Fruit fly (Drosophila melanogaster) whole organism, embryonic: ENCODE data around the gene stas.

Source experiments
- ATbp ChIP-seq: fragments of 200-800 bp; sonication (Bioruptor generic); optimal IDR thresholded peaks from 2 replicates; lab custom pipeline; 2017; ENCODE audit warnings: missing biosample characterization, mild to moderate bottlenecking, missing genetic modification characterization, missing genetic modification reagents
- Ada2b ChIP-seq: fragments of 200-800 bp; sonication (Bioruptor generic); IDR thresholded peaks from 2 replicates; pipeline ENCODE4 v1.3.6; 2022; ENCODE audit warnings: missing biosample characterization, missing genetic modification characterization
- Bteb2 ChIP-seq: fragments of 200-800 bp; sonication (Bioruptor generic); optimal IDR thresholded peaks from 2 replicates; lab custom pipeline; 2016; ENCODE audit warnings: missing biosample characterization, missing genetic modification characterization
- CG10147 ChIP-seq: fragments of 200-800 bp; sonication (Bioruptor generic); optimal IDR thresholded peaks from 2 replicates; lab custom pipeline; 2019; ENCODE audit warnings: missing biosample characterization, mild to moderate bottlenecking, missing genetic modification characterization, moderate library complexity
- CG10274 ChIP-seq: fragments of 200-800 bp; sonication (Bioruptor generic); optimal IDR thresholded peaks from 3 replicates; lab custom pipeline; 2017; ENCODE audit warnings: missing biosample characterization, mild to moderate bottlenecking, missing genetic modification characterization
- CG16779 ChIP-seq: fragments of 200-800 bp; sonication (Bioruptor generic); IDR thresholded peaks from 2 replicates; pipeline ENCODE4 v1.3.6; 2022; ENCODE audit warnings: missing biosample characterization, missing genetic modification characterization
- CG17385 ChIP-seq: fragments of 200-800 bp; sonication (Bioruptor generic); optimal IDR thresholded peaks from 3 replicates; lab custom pipeline; 2018; ENCODE audit warnings: missing biosample characterization, mild to moderate bottlenecking, missing genetic modification characterization
- CG18599 ChIP-seq: fragments of 200-800 bp; sonication (Bioruptor generic); optimal IDR thresholded peaks from 3 replicates; lab custom pipeline; 2017; ENCODE audit warnings: missing biosample characterization, missing genetic modification characterization, mild to moderate bottlenecking, moderate library complexity, missing genetic modification reagents
- CG2875 ChIP-seq: fragments of 200-800 bp; sonication (Bioruptor generic); optimal IDR thresholded peaks from 2 replicates; lab custom pipeline; 2017; ENCODE audit warnings: missing biosample characterization, mild to moderate bottlenecking, missing genetic modification characterization, missing genetic modification reagents
- CG3065 ChIP-seq: fragments of 200-800 bp; sonication (Bioruptor generic); optimal IDR thresholded peaks from 2 replicates; lab custom pipeline; 2016; ENCODE audit warnings: missing biosample characterization, missing genetic modification characterization
- CG4404 ChIP-seq: fragments of 200-800 bp; sonication (Bioruptor generic); IDR thresholded peaks from 2 replicates; pipeline ENCODE4 v1.3.6; 2022; ENCODE audit warnings: missing biosample characterization, missing genetic modification characterization
- CG4820 ChIP-seq: fragments of 200-800 bp; sonication (Bioruptor generic); optimal IDR thresholded peaks from 3 replicates; lab custom pipeline; 2016; ENCODE audit warnings: missing biosample characterization, missing genetic modification characterization
- CG6175 ChIP-seq: fragments of 200-800 bp; sonication (Bioruptor generic); IDR thresholded peaks from 3 replicates; pipeline ENCODE4 v1.3.6; 2022; ENCODE audit warnings: missing biosample characterization, missing genetic modification characterization
- D ChIP-seq, 2 experiments: fragments of 200-800 bp in 1 of 2; fragments of >200 bp in 1 of 2; sonication (Bioruptor generic) in 1 of 2; optimal IDR thresholded peaks; 2 replicates in 1 of 2; 3 replicates in 1 of 2; lab custom pipeline; 2017; ENCODE audit warnings: mild to moderate bottlenecking in 1 of 2, missing biosample characterization in 1 of 2, missing genetic modification characterization in 1 of 2, missing genetic modification reagents in 1 of 2
- Dip2 ChIP-seq: fragments of 200-800 bp; sonication (Bioruptor generic); IDR thresholded peaks from 2 replicates; pipeline ENCODE4 v1.3.6; 2022; ENCODE audit warnings: missing biosample characterization, missing genetic modification characterization
- Doc3 ChIP-seq: fragments of 200-800 bp; sonication (Bioruptor generic); IDR thresholded peaks from 3 replicates; pipeline ENCODE4 v1.3.6; 2022; ENCODE audit warnings: missing biosample characterization, missing genetic modification characterization; ENCODE audit not compliant: partially characterized antibody
- Dref ChIP-seq: fragments of 200-800 bp; sonication (Bioruptor generic); IDR thresholded peaks from 2 replicates; pipeline ENCODE4 v1.3.6; 2022; ENCODE audit warnings: missing biosample characterization, missing genetic modification characterization
- Ets97D ChIP-seq: fragments of 200-800 bp; sonication (Bioruptor generic); optimal IDR thresholded peaks from 3 replicates; lab custom pipeline; 2016; ENCODE audit warnings: missing biosample characterization, missing genetic modification characterization
- Fer3 ChIP-seq: fragments of 200-800 bp; sonication (Bioruptor generic); optimal IDR thresholded peaks from 2 replicates; lab custom pipeline; 2018; ENCODE audit warnings: missing biosample characterization, mild to moderate bottlenecking, missing genetic modification characterization, moderate library complexity
- Hr51 ChIP-seq, 2 experiments: fragments of 200-800 bp; sonication (Bioruptor generic); optimal IDR thresholded peaks; 2 replicates in 1 of 2; 3 replicates in 1 of 2; lab custom pipeline; 2016 to 2018; ENCODE audit warnings: missing biosample characterization in 2 of 2, missing genetic modification characterization in 2 of 2, mild to moderate bottlenecking in 1 of 2, moderate library complexity in 1 of 2
- Med ChIP-seq: fragments of 200-800 bp; sonication (Bioruptor generic); peaks from one replicate; lab custom pipeline; 2016; ENCODE audit warnings: missing biosample characterization, missing genetic modification characterization, mild to moderate bottlenecking, inconsistent platforms, moderate library complexity
- NC2β ChIP-seq: fragments of 200-800 bp; sonication (Bioruptor generic); optimal IDR thresholded peaks from 2 replicates; lab custom pipeline; 2016; ENCODE audit warnings: missing biosample characterization, missing genetic modification characterization
- Nf-YA ChIP-seq: fragments of 200-800 bp; sonication (Bioruptor generic); IDR thresholded peaks from 2 replicates; pipeline ENCODE4 v1.3.6; 2022; ENCODE audit warnings: missing biosample characterization, missing genetic modification characterization
- Opbp ChIP-seq: fragments of 200-800 bp; sonication (Bioruptor generic); IDR thresholded peaks from 3 replicates; pipeline ENCODE4 v1.3.6; 2022; ENCODE audit warnings: missing biosample characterization, missing genetic modification characterization; ENCODE audit not compliant: partially characterized antibody
- Ptx1 ChIP-seq: fragments of 200-800 bp; sonication (Bioruptor generic); IDR thresholded peaks from 2 replicates; pipeline ENCODE4 v1.3.6; 2022; ENCODE audit warnings: missing biosample characterization, missing genetic modification characterization
- Rx ChIP-seq: fragments of 200-800 bp; sonication (Bioruptor generic); IDR thresholded peaks from 2 replicates; pipeline ENCODE4 v1.3.6; 2022; ENCODE audit warnings: missing biosample characterization, missing genetic modification characterization
- Six4 ChIP-seq: fragments of 200-800 bp; sonication (Bioruptor generic); optimal IDR thresholded peaks from 2 replicates; lab custom pipeline; 2016; ENCODE audit warnings: missing biosample characterization, missing genetic modification characterization
- Sry-β ChIP-seq: fragments of 200-800 bp; sonication (Bioruptor generic); optimal IDR thresholded peaks from 2 replicates; lab custom pipeline; 2018; ENCODE audit warnings: missing biosample characterization, mild to moderate bottlenecking, missing genetic modification characterization, moderate library complexity
- Sry-δ ChIP-seq: fragments of 200-800 bp; sonication (Bioruptor generic); optimal IDR thresholded peaks from 2 replicates; lab custom pipeline; 2016; ENCODE audit warnings: missing biosample characterization, missing genetic modification characterization
- Vsx1 ChIP-seq: fragments of 200-800 bp; sonication (Bioruptor generic); optimal IDR thresholded peaks from 2 replicates; lab custom pipeline; 2017; ENCODE audit warnings: missing biosample characterization, mild to moderate bottlenecking, missing genetic modification characterization, missing genetic modification reagents
- Xrp1 ChIP-seq: fragments of 200-800 bp; sonication (Bioruptor generic); IDR thresholded peaks from 2 replicates; pipeline ENCODE4 v1.3.6; 2022; ENCODE audit warnings: missing biosample characterization, missing genetic modification characterization
- ase ChIP-seq: fragments of 200-800 bp; sonication (Bioruptor generic); IDR thresholded peaks from 3 replicates; pipeline ENCODE4 v1.3.6; 2022; ENCODE audit warnings: missing biosample characterization, missing genetic modification characterization
- br ChIP-seq: fragments of >200 bp; optimal IDR thresholded peaks from 2 replicates; lab custom pipeline; 2017
- danr ChIP-seq: fragments of 200-800 bp; sonication (Bioruptor generic); IDR thresholded peaks from 2 replicates; pipeline ENCODE4 v1.3.6; 2022; ENCODE audit warnings: missing biosample characterization, missing genetic modification characterization
- fd102C ChIP-seq: fragments of 200-800 bp; sonication (Bioruptor generic); optimal IDR thresholded peaks from 2 replicates; lab custom pipeline; 2018; ENCODE audit warnings: missing biosample characterization, mild to moderate bottlenecking, missing genetic modification characterization, moderate library complexity
- ind ChIP-seq: fragments of 200-800 bp; sonication (Bioruptor generic); optimal IDR thresholded peaks from 3 replicates; lab custom pipeline; 2016; ENCODE audit warnings: missing biosample characterization, missing genetic modification characterization
- jumu ChIP-seq: fragments of 200-800 bp; sonication (Bioruptor generic); optimal IDR thresholded peaks from 3 replicates; lab custom pipeline; 2016; ENCODE audit warnings: missing biosample characterization, missing genetic modification characterization
- klu ChIP-seq: fragments of 200-800 bp; sonication (Bioruptor generic); IDR thresholded peaks from 2 replicates; pipeline ENCODE4 v1.3.6; 2022; ENCODE audit warnings: missing biosample characterization, missing genetic modification characterization
- knrl ChIP-seq: fragments of 200-800 bp; sonication (Bioruptor generic); IDR thresholded peaks from 3 replicates; pipeline ENCODE4 v1.3.6; 2022; ENCODE audit warnings: missing biosample characterization, missing genetic modification characterization; ENCODE audit not compliant: partially characterized antibody
- maf-S ChIP-seq: fragments of 200-800 bp; sonication (Bioruptor generic); optimal IDR thresholded peaks from 2 replicates; lab custom pipeline; 2016; ENCODE audit warnings: missing biosample characterization, missing genetic modification characterization
- mam ChIP-seq: fragments of 200-800 bp; sonication (Bioruptor generic); optimal IDR thresholded peaks from 3 replicates; lab custom pipeline; 2016; ENCODE audit warnings: missing biosample characterization, missing genetic modification characterization
- onecut ChIP-seq: fragments of 200-800 bp; sonication (Bioruptor generic); IDR thresholded peaks from 2 replicates; pipeline ENCODE4 v1.3.6; 2022; ENCODE audit warnings: missing biosample characterization, missing genetic modification characterization
- prd ChIP-seq, 3 experiments: fragments of >200 bp in 2 of 3; fragments of 200-800 bp in 1 of 3; sonication (Bioruptor generic) in 1 of 3; optimal IDR thresholded peaks in 2 of 3; IDR thresholded peaks in 1 of 3; 2 replicates in 2 of 3; 3 replicates in 1 of 3; pipeline versions ENCODE4 v1.3.6 to Lab custom; 2017 to 2022; ENCODE audit warnings: missing biosample characterization in 1 of 3, missing genetic modification characterization in 1 of 3
- row ChIP-seq: fragments of 200-800 bp; sonication (Bioruptor generic); IDR thresholded peaks from 3 replicates; pipeline ENCODE4 v1.3.6; 2022; ENCODE audit warnings: missing biosample characterization, missing genetic modification characterization
- sim ChIP-seq: fragments of 200-800 bp; sonication (Bioruptor generic); IDR thresholded peaks from 2 replicates; pipeline ENCODE4 v1.3.6; 2022; ENCODE audit warnings: missing biosample characterization, missing genetic modification characterization
- slou ChIP-seq: fragments of 200-800 bp; sonication (Bioruptor generic); optimal IDR thresholded peaks from 3 replicates; lab custom pipeline; 2016; ENCODE audit warnings: missing biosample characterization, missing genetic modification characterization
- sug ChIP-seq: fragments of 200-800 bp; optimal IDR thresholded peaks from 2 replicates; lab custom pipeline; 2019; ENCODE audit warnings: missing biosample characterization, mild to moderate bottlenecking, missing genetic modification characterization, moderate library complexity
- tin ChIP-seq: fragments of 200-800 bp; sonication (Bioruptor generic); optimal IDR thresholded peaks from 3 replicates; lab custom pipeline; 2016; ENCODE audit warnings: missing biosample characterization, missing genetic modification characterization
- trh ChIP-seq: fragments of 200-800 bp; sonication (Bioruptor generic); optimal IDR thresholded peaks from 2 replicates; lab custom pipeline; 2016; ENCODE audit warnings: missing biosample characterization, missing genetic modification characterization
- zen ChIP-seq: fragments of 200-800 bp; sonication (Bioruptor generic); optimal IDR thresholded peaks from 3 replicates; lab custom pipeline; 2018; ENCODE audit warnings: missing biosample characterization, mild to moderate bottlenecking, missing genetic modification characterization, moderate library complexity

The stas gene

DNA sequence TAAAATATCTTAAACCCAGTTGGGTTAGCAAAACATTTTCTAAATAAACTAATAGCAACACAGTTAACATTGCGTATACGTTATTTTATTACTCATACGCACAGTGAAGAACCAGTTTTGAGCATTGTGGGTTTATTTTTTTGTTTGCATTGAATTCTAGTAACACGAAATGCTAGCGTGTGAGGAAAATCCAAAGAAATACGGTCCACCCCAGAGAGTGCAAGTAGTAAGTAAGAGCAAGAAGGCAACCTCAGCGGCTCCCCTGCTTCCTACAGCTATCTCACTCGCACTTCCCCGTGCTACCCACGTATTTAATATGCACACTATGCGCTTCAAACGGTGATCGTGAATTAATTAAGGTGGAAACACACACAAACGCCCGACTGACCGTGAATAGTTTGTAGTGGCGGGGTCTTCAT, 2.7 kb downstream of the stas start (continued):
- TF ChIP-seq fd102C (GFP tag; lab: Kevin White, UChicago) (no peak), Dref (GFP tag; lab: Robert Waterston, UW) (no peak), Rx (GFP tag; lab: Robert Waterston, UW) (peak; percentile 32; the same call in 1 of the 2 replicates), CG17385 (GFP tag; lab: Kevin White, UChicago) (peak; percentile 84), sim (no peak), Sry-δ (GFP tag; lab: Kevin White, UChicago) (peak; percentile 41), br (lab: Kevin White, UChicago) (no peak), CG2875 (GFP tag; lab: Kevin White, UChicago) (peak; percentile 62), knrl (no peak), trh (GFP tag; lab: Kevin White, UChicago) (peak; percentile 47), Sry-β (GFP tag; lab: Kevin White, UChicago) (no peak), CG6175 (GFP tag; lab: Robert Waterston, UW) (peak; percentile 43; the same call in 1 of the 3 replicates), CG4820 (GFP tag; lab: Kevin White, UChicago) (peak; percentile 69), Opbp (no peak), sug (tag; lab: Kevin White, UChicago) (peak; percentile 85), Med (GFP tag; lab: Kevin White, UChicago) (peak; percentile 98), Vsx1 (GFP tag; lab: Kevin White, UChicago) (peak; percentile 76), D (optimal IDR thresholded peaks at IDR 0.05; lab: Kevin White, UChicago) (no peak), D (GFP tag; optimal IDR thresholded peaks at IDR 0.05; lab: Kevin White, UChicago) (peak; percentile 77), Six4 (peak; percentile 72), NC2β (GFP tag; lab: Kevin White, UChicago) (peak; percentile 55), Doc3 (GFP tag; lab: Robert Waterston, UW) (no peak), zen (peak; percentile 62), mam (GFP tag; lab: Kevin White, UChicago) (peak; percentile 84), jumu (peak; percentile 73), onecut (GFP tag; lab: Robert Waterston, UW) (peak; percentile 75), Xrp1 (GFP tag; lab: Robert Waterston, UW) (peak; percentile 83), Hr51 (GFP tag; optimal IDR thresholded peaks at IDR 0.05; lab: Kevin White, UChicago) (peak; percentile 74 to 96), ase (GFP tag; lab: Robert Waterston, UW) (peak; percentile 57; the same call in 2 of the 3 replicates), Ada2b (GFP tag; lab: Robert Waterston, UW) (peak; percentile 78), CG16779 (GFP tag; lab: Robert Waterston, UW) (no peak; the same call in 1 of the 2 replicates), Ptx1 (GFP tag; lab: Robert Waterston, UW) (peak; percentile 85), CG3065 (peak; percentile 46), slou (GFP tag; lab: Kevin White, UChicago) (peak; percentile 61), ATbp (peak; percentile 79), ind (GFP tag; lab: Kevin White, UChicago) (peak; percentile 85), Fer3 (tag; lab: Kevin White, UChicago) (peak; percentile 89), maf-S (GFP tag; lab: Kevin White, UChicago) (peak; percentile 72), Dip2 (GFP tag; lab: Robert Waterston, UW) (no peak), tin (peak; percentile 76), klu (peak; percentile 50), prd (optimal IDR thresholded peaks at IDR 0.05; lab: Kevin White, UChicago) (no peak), prd (GFP tag; IDR thresholded peaks at IDR 0.05; lab: Robert Waterston, UW) (peak; percentile 77), row (GFP tag; lab: Robert Waterston, UW) (peak; percentile 82), Nf-YA (GFP tag; lab: Robert Waterston, UW) (peak; percentile 58), CG18599 (GFP tag; lab: Kevin White, UChicago) (peak; percentile 92), Ets97D (GFP tag; lab: Kevin White, UChicago) (peak; percentile 72), CG10147 (peak; percentile 87), CG4404 (no peak; the same call in 1 of the 2 replicates), danr (peak; percentile 72), Bteb2 (GFP tag; lab: Kevin White, UChicago) (peak; percentile 85), CG10274 (peak; percentile 79)
